Fruit fly (Drosophila melanogaster) whole organism, embryonic: ENCODE results near the gene Gr5a.
A peak's percentile ranks its signal among the peaks of the same experiment; 100 is the strongest.

Source experiments
- BtbVII ChIP-seq: fragments of 200-800 bp; sonication (Bioruptor generic); optimal IDR thresholded peaks from 3 replicates; lab custom pipeline; 2017; ENCODE audit warnings: missing biosample characterization, mild to moderate bottlenecking, missing genetic modification characterization
- CG10321 ChIP-seq: fragments of 200-800 bp; sonication (Bioruptor generic); IDR thresholded peaks from 2 replicates; pipeline ENCODE4 v1.3.6; 2022; ENCODE audit warnings: missing biosample characterization, missing genetic modification characterization
- CG10543 ChIP-seq: fragments of 200-800 bp; sonication (Bioruptor generic); optimal IDR thresholded peaks from 3 replicates; lab custom pipeline; 2017; ENCODE audit warnings: missing biosample characterization, mild to moderate bottlenecking, missing genetic modification characterization, moderate library complexity
- CG13287 ChIP-seq: fragments of 200-800 bp; sonication (Bioruptor generic); IDR thresholded peaks from 2 replicates; pipeline ENCODE4 v1.3.6; 2022; ENCODE audit warnings: missing biosample characterization, missing genetic modification characterization; ENCODE audit not compliant: partially characterized antibody
- CG15269 ChIP-seq: fragments of 200-800 bp; sonication (Bioruptor generic); optimal IDR thresholded peaks from 2 replicates; lab custom pipeline; 2018; ENCODE audit warnings: missing biosample characterization, mild to moderate bottlenecking, missing genetic modification characterization, moderate library complexity
- CG2129 ChIP-seq: fragments of 200-800 bp; sonication (Bioruptor generic); IDR thresholded peaks from 2 replicates; pipeline ENCODE4 v1.3.6; 2022; ENCODE audit warnings: missing biosample characterization, missing genetic modification characterization; ENCODE audit not compliant: partially characterized antibody
- CG3065 ChIP-seq: fragments of 200-800 bp; sonication (Bioruptor generic); optimal IDR thresholded peaks from 2 replicates; lab custom pipeline; 2016; ENCODE audit warnings: missing biosample characterization, missing genetic modification characterization
- CG4282 ChIP-seq: fragments of 200-800 bp; sonication (Bioruptor generic); optimal IDR thresholded peaks from 2 replicates; lab custom pipeline; 2016; ENCODE audit warnings: missing biosample characterization, missing genetic modification characterization
- CG4854 ChIP-seq: fragments of 200-800 bp; sonication (Bioruptor generic); optimal IDR thresholded peaks from 2 replicates; lab custom pipeline; 2016; ENCODE audit warnings: missing biosample characterization, missing genetic modification characterization, inconsistent platforms
- CG5180 ChIP-seq: fragments of 200-800 bp; sonication (Bioruptor generic); optimal IDR thresholded peaks from 3 replicates; lab custom pipeline; 2017; ENCODE audit warnings: missing biosample characterization, missing genetic modification characterization, mild to moderate bottlenecking, moderate library complexity, missing genetic modification reagents
- CG5245 ChIP-seq: fragments of 200-800 bp; sonication (Bioruptor generic); optimal IDR thresholded peaks from 3 replicates; lab custom pipeline; 2016; ENCODE audit warnings: missing biosample characterization, missing genetic modification characterization
- CG5953 ChIP-seq: fragments of 200-800 bp; sonication (Bioruptor generic); IDR thresholded peaks from 2 replicates; pipeline ENCODE4 v1.3.6; 2022; ENCODE audit warnings: missing biosample characterization, missing genetic modification characterization
- CG8290 ChIP-seq, 3 experiments: fragments of 200-800 bp; sonication (Bioruptor generic); optimal IDR thresholded peaks; 2 replicates each; lab custom pipeline; 2016 to 2019; ENCODE audit warnings: missing biosample characterization in 3 of 3, missing genetic modification characterization in 3 of 3, mild to moderate bottlenecking in 2 of 3, moderate library complexity in 1 of 3
- CG8359 ChIP-seq: fragments of 200-800 bp; sonication (Bioruptor generic); optimal IDR thresholded peaks from 2 replicates; lab custom pipeline; 2017; ENCODE audit warnings: missing biosample characterization, mild to moderate bottlenecking, missing genetic modification characterization, borderline replicate concordance
- Doc3 ChIP-seq: fragments of 200-800 bp; sonication (Bioruptor generic); IDR thresholded peaks from 3 replicates; pipeline ENCODE4 v1.3.6; 2022; ENCODE audit warnings: missing biosample characterization, missing genetic modification characterization; ENCODE audit not compliant: partially characterized antibody
- Drgx ChIP-seq: fragments of 200-800 bp; sonication (Bioruptor generic); IDR thresholded peaks from 2 replicates; pipeline ENCODE4 v1.3.6; 2022; ENCODE audit warnings: missing biosample characterization, missing genetic modification characterization
- E2f1 ChIP-seq: fragments of 200-800 bp; sonication (Bioruptor generic); IDR thresholded peaks from 2 replicates; pipeline ENCODE4 v1.3.6; 2022; ENCODE audit warnings: missing biosample characterization, missing genetic modification characterization
- Gsc ChIP-seq: fragments of 200-800 bp; sonication (Bioruptor generic); IDR thresholded peaks from 2 replicates; pipeline ENCODE4 v1.3.6; 2022; ENCODE audit warnings: missing biosample characterization, missing genetic modification characterization
- H15 ChIP-seq: fragments of 200-800 bp; sonication (Bioruptor generic); IDR thresholded peaks from 3 replicates; pipeline ENCODE4 v1.3.6; 2022; ENCODE audit warnings: missing biosample characterization, missing genetic modification characterization
- Hand ChIP-seq: fragments of 200-800 bp; sonication (Bioruptor generic); optimal IDR thresholded peaks from 2 replicates; lab custom pipeline; 2017; ENCODE audit warnings: mild to moderate bottlenecking, missing biosample characterization, missing genetic modification reagents, missing genetic modification characterization
- Hey ChIP-seq: fragments of 200-800 bp; sonication (Bioruptor generic); optimal IDR thresholded peaks from 3 replicates; lab custom pipeline; 2018; ENCODE audit warnings: missing biosample characterization, mild to moderate bottlenecking, missing genetic modification characterization
- Jarid2 ChIP-seq: fragments of 200-800 bp; sonication (Bioruptor generic); optimal IDR thresholded peaks from 3 replicates; lab custom pipeline; 2017; ENCODE audit warnings: mild to moderate bottlenecking, missing biosample characterization, missing genetic modification reagents, missing genetic modification characterization
- MBD-R2 ChIP-seq: fragments of 200-800 bp; sonication (Bioruptor generic); IDR thresholded peaks from 2 replicates; pipeline ENCODE4 v1.3.6; 2022; ENCODE audit warnings: missing biosample characterization, missing genetic modification characterization
- MESR4 ChIP-seq: fragments of 200-800 bp; sonication (Bioruptor generic); optimal IDR thresholded peaks from 2 replicates; lab custom pipeline; 2018; ENCODE audit warnings: missing biosample characterization, mild to moderate bottlenecking, missing genetic modification characterization, moderate library complexity
- Mad ChIP-seq: fragments of 200-800 bp; sonication (Bioruptor generic); optimal IDR thresholded peaks from 2 replicates; lab custom pipeline; 2016; ENCODE audit warnings: missing biosample characterization, missing genetic modification characterization
- Max ChIP-seq: fragments of 200-800 bp; sonication (Bioruptor generic); optimal IDR thresholded peaks from 2 replicates; lab custom pipeline; 2016; ENCODE audit warnings: missing biosample characterization, mild to moderate bottlenecking, missing genetic modification characterization
- Poxn ChIP-seq: fragments of 200-800 bp; sonication (Bioruptor generic); IDR thresholded peaks from 2 replicates; pipeline ENCODE4 v1.3.6; 2022; ENCODE audit warnings: missing biosample characterization, missing genetic modification characterization
- Side ChIP-seq: fragments of 200-800 bp; sonication (Bioruptor generic); optimal IDR thresholded peaks from 2 replicates; lab custom pipeline; 2016; ENCODE audit warnings: missing biosample characterization, missing genetic modification characterization
- Taf1 ChIP-seq: fragments of 200-800 bp; sonication (Bioruptor generic); IDR thresholded peaks from 2 replicates; pipeline ENCODE4 v1.3.6; 2022; ENCODE audit warnings: missing biosample characterization, missing genetic modification characterization
- Trl ChIP-seq, 3 experiments: fragments of >200 bp in 2 of 3; fragments of 200-800 bp in 1 of 3; sonication (Bioruptor generic) in 1 of 3; optimal IDR thresholded peaks; 2 replicates in 1 of 3; 3 replicates in 2 of 3; lab custom pipeline; 2016 to 2017; ENCODE audit warnings: missing biosample characterization in 1 of 3, missing genetic modification characterization in 1 of 3
- cwo ChIP-seq: fragments of 200-800 bp; sonication (Bioruptor generic); optimal IDR thresholded peaks from 3 replicates; lab custom pipeline; 2017; ENCODE audit warnings: missing biosample characterization, missing genetic modification characterization, mild to moderate bottlenecking, moderate library complexity, missing genetic modification reagents
- dan ChIP-seq: fragments of 200-800 bp; sonication (Bioruptor generic); IDR thresholded peaks from 2 replicates; pipeline ENCODE4 v1.3.6; 2022; ENCODE audit warnings: missing biosample characterization, missing genetic modification characterization
- dmrt99B ChIP-seq: fragments of 200-800 bp; sonication (Bioruptor generic); optimal IDR thresholded peaks from 2 replicates; lab custom pipeline; 2018; ENCODE audit warnings: missing biosample characterization, mild to moderate bottlenecking, missing genetic modification characterization, moderate library complexity
- eyg ChIP-seq: fragments of 200-800 bp; sonication (Bioruptor generic); optimal IDR thresholded peaks from 3 replicates; lab custom pipeline; 2016; ENCODE audit warnings: missing biosample characterization, missing genetic modification characterization
- ftz-f1 ChIP-seq: fragments of 200-800 bp; sonication (Bioruptor generic); optimal IDR thresholded peaks from 2 replicates; lab custom pipeline; 2016; ENCODE audit warnings: missing biosample characterization, missing genetic modification characterization
- gem ChIP-seq: fragments of 200-800 bp; sonication (Bioruptor generic); optimal IDR thresholded peaks from 2 replicates; lab custom pipeline; 2019; ENCODE audit warnings: missing biosample characterization, mild to moderate bottlenecking, missing genetic modification characterization, moderate library complexity
- grau ChIP-seq: fragments of 200-800 bp; optimal IDR thresholded peaks from 3 replicates; lab custom pipeline; 2019; ENCODE audit warnings: missing biosample characterization, mild to moderate bottlenecking, missing genetic modification characterization, moderate library complexity
- gt ChIP-seq: fragments of 200-800 bp; sonication (Bioruptor generic); IDR thresholded peaks from 2 replicates; pipeline ENCODE4 v1.3.6; 2022; ENCODE audit warnings: missing biosample characterization, missing genetic modification characterization
- ind ChIP-seq: fragments of 200-800 bp; sonication (Bioruptor generic); optimal IDR thresholded peaks from 3 replicates; lab custom pipeline; 2016; ENCODE audit warnings: missing biosample characterization, missing genetic modification characterization
- lmd ChIP-seq: fragments of 200-800 bp; sonication (Bioruptor generic); IDR thresholded peaks from 2 replicates; pipeline ENCODE4 v1.3.6; 2022; ENCODE audit warnings: missing biosample characterization, missing genetic modification characterization
- nau ChIP-seq: fragments of 200-800 bp; sonication (Bioruptor generic); optimal IDR thresholded peaks from 3 replicates; lab custom pipeline; 2017; ENCODE audit warnings: missing biosample characterization, mild to moderate bottlenecking, missing genetic modification characterization, missing genetic modification reagents
- nerfin-2 ChIP-seq: fragments of 200-800 bp; sonication (Bioruptor generic); IDR thresholded peaks from 2 replicates; pipeline ENCODE4 v1.3.6; 2022; ENCODE audit warnings: missing biosample characterization, missing genetic modification characterization; ENCODE audit not compliant: partially characterized antibody
- onecut ChIP-seq: fragments of 200-800 bp; sonication (Bioruptor generic); IDR thresholded peaks from 2 replicates; pipeline ENCODE4 v1.3.6; 2022; ENCODE audit warnings: missing biosample characterization, missing genetic modification characterization
- peb ChIP-seq: fragments of 200-800 bp; sonication (Bioruptor generic); IDR thresholded peaks from 2 replicates; pipeline ENCODE4 v1.3.6; 2022; ENCODE audit warnings: missing biosample characterization, missing genetic modification characterization
- prd ChIP-seq, 3 experiments: fragments of >200 bp in 2 of 3; fragments of 200-800 bp in 1 of 3; sonication (Bioruptor generic) in 1 of 3; optimal IDR thresholded peaks in 2 of 3; IDR thresholded peaks in 1 of 3; 2 replicates in 2 of 3; 3 replicates in 1 of 3; pipeline versions ENCODE4 v1.3.6 to Lab custom; 2017 to 2022; ENCODE audit warnings: missing biosample characterization in 1 of 3, missing genetic modification characterization in 1 of 3
- shn ChIP-seq: fragments of 200-800 bp; sonication (Bioruptor generic); optimal IDR thresholded peaks from 3 replicates; lab custom pipeline; 2016; ENCODE audit warnings: missing biosample characterization, missing genetic modification characterization
- sim ChIP-seq: fragments of 200-800 bp; sonication (Bioruptor generic); IDR thresholded peaks from 2 replicates; pipeline ENCODE4 v1.3.6; 2022; ENCODE audit warnings: missing biosample characterization, missing genetic modification characterization
- so ChIP-seq: fragments of 200-800 bp; sonication (Bioruptor generic); IDR thresholded peaks from 3 replicates; pipeline ENCODE4 v1.3.6; 2022; ENCODE audit warnings: missing biosample characterization, missing genetic modification characterization

The Gr5a gene

dm6 chrX:5698087-5698727 is 17.8 kb downstream of the Gr5a start, which contains the start of gene AdamTS-B (continued):
- no peak for TF ChIP-seq nerfin-2 (GFP tag; lab: Robert Waterston, UW)
- no peak for TF ChIP-seq CG4282 (GFP tag; lab: Kevin White, UChicago)
- peak; percentile 47 for TF ChIP-seq CG8290 (GFP tag; optimal IDR thresholded peaks at IDR 0.05; lab: Kevin White, UChicago)
- no peak for TF ChIP-seq CG8290 (tag; optimal IDR thresholded peaks at IDR 0.05; lab: Kevin White, UChicago)
- no peak for TF ChIP-seq nau (GFP tag; lab: Kevin White, UChicago)
- no peak for TF ChIP-seq Hey (tag; lab: Kevin White, UChicago)
- no peak for TF ChIP-seq MESR4 (GFP tag; lab: Kevin White, UChicago)
- no peak for TF ChIP-seq CG3065
- no peak for TF ChIP-seq eyg (GFP tag; lab: Kevin White, UChicago)
- TF ChIP-seq prd (optimal IDR thresholded peaks at IDR 0.05; lab: Kevin White, UChicago): no peak
- peak; percentile 41; the same call in 1 of the 3 replicates for TF ChIP-seq prd (GFP tag; IDR thresholded peaks at IDR 0.05; lab: Robert Waterston, UW)
- peak; percentile 64 for TF ChIP-seq CG15269 (tag; lab: Kevin White, UChicago)
- no peak for TF ChIP-seq dan (GFP tag; lab: Robert Waterston, UW)
- no peak for TF ChIP-seq Gsc (GFP tag; lab: Robert Waterston, UW)
- TF ChIP-seq CG10543 (GFP tag; lab: Kevin White, UChicago): peak; percentile 33
- TF ChIP-seq CG5180: peak; percentile 98
- TF ChIP-seq CG4854 (GFP tag; lab: Kevin White, UChicago): no peak
- TF ChIP-seq CG5245: no peak
- TF ChIP-seq dmrt99B (tag; lab: Kevin White, UChicago): peak; percentile 65
- no peak for TF ChIP-seq Jarid2 (GFP tag; lab: Kevin White, UChicago)
- no peak for TF ChIP-seq gt (GFP tag; lab: Robert Waterston, UW)
- peak; percentile 36 for TF ChIP-seq grau
- 0 out of 3 replicates have a peak, but pooled peaks have one; percentile 51 for TF ChIP-seq so (GFP tag; lab: Robert Waterston, UW)
- no peak for TF ChIP-seq MBD-R2 (GFP tag; lab: Robert Waterston, UW)
- TF ChIP-seq peb (GFP tag; lab: Robert Waterston, UW): no peak
- TF ChIP-seq Side (GFP tag; lab: Kevin White, UChicago): no peak
- TF ChIP-seq Hand: no peak
- TF ChIP-seq sim: no peak
- no peak for TF ChIP-seq onecut (GFP tag; lab: Robert Waterston, UW)
- peak; percentile 18 for TF ChIP-seq Max (GFP tag; lab: Kevin White, UChicago)
- no peak for TF ChIP-seq cwo (GFP tag; lab: Kevin White, UChicago)
- no peak for TF ChIP-seq Doc3 (GFP tag; lab: Robert Waterston, UW)
- no peak for TF ChIP-seq CG8359 (GFP tag; lab: Kevin White, UChicago)
- TF ChIP-seq CG13287 (GFP tag; lab: Robert Waterston, UW): no peak
- TF ChIP-seq gem (tag; lab: Kevin White, UChicago): peak; percentile 69
- TF ChIP-seq Drgx (GFP tag; lab: Robert Waterston, UW): no peak; the same call in 1 of the 2 replicates
- TF ChIP-seq CG10321 (GFP tag; lab: Robert Waterston, UW): no peak
- no peak for TF ChIP-seq CG2129 (GFP tag; lab: Robert Waterston, UW)
- TF ChIP-seq ind (GFP tag; lab: Kevin White, UChicago): peak; percentile 41
- TF ChIP-seq ftz-f1: no peak
- TF ChIP-seq Mad (GFP tag; lab: Kevin White, UChicago): no peak
- no peak; the same call in 1 of the 2 replicates for TF ChIP-seq Taf1
- TF ChIP-seq lmd (GFP tag; lab: Robert Waterston, UW): no peak
- no peak for TF ChIP-seq H15 (GFP tag; lab: Robert Waterston, UW)
- peak; percentile 37; the same call in 1 of the 2 replicates for TF ChIP-seq E2f1 (GFP tag; lab: Robert Waterston, UW)
- no peak for TF ChIP-seq Trl (optimal IDR thresholded peaks at IDR 0.05; lab: Kevin White, UChicago)
- no peak for TF ChIP-seq Trl (GFP tag; optimal IDR thresholded peaks at IDR 0.05; lab: Kevin White, UChicago)
- TF ChIP-seq Poxn (GFP tag; lab: Robert Waterston, UW): no peak
- TF ChIP-seq CG5953 (GFP tag; lab: Robert Waterston, UW): no peak
- peak; percentile 28 for TF ChIP-seq BtbVII (GFP tag; lab: Kevin White, UChicago)
- TF ChIP-seq shn (GFP tag; lab: Kevin White, UChicago): no peak
